Worm (Caenorhabditis elegans) whole organism, early embryonic: ENCODE data around the gene K02D10.4.

Experiments used
- F13C5.2 ChIP-seq: sonication (generic microtip); optimal IDR thresholded peaks from 2 replicates; lab custom pipeline; 2017; ENCODE audit warnings: mild to moderate bottlenecking, missing genetic modification characterization, inconsistent platforms, missing compliant biosample characterization
- ama-1 ChIP-seq: fragments of 150-350 bp; optimal IDR thresholded peaks from 2 replicates; lab custom pipeline; 2014
- flt-1 ChIP-seq: fragments of 200-800 bp; sonication (Bioruptor generic); IDR thresholded peaks from 2 replicates; pipeline ENCODE4 v1.3.6; 2022; ENCODE audit warnings: missing genetic modification characterization, missing compliant biosample characterization
- hnd-1 ChIP-seq: sonication (generic microtip); optimal IDR thresholded peaks from 2 replicates; lab custom pipeline; 2016; ENCODE audit warnings: missing genetic modification characterization, missing compliant biosample characterization
- tbx-11 ChIP-seq: fragments of 200-800 bp; sonication (Bioruptor generic); IDR thresholded peaks from 2 replicates; pipeline ENCODE4 v1.3.6; 2022; ENCODE audit warnings: missing genetic modification characterization, missing compliant biosample characterization
- tra-4 ChIP-seq: sonication (generic microtip); optimal IDR thresholded peaks from 2 replicates; lab custom pipeline; 2017; ENCODE audit warnings: missing genetic modification characterization, missing compliant biosample characterization

ce11 chrIII:8827128-8827527, 47.3 kb upstream of the K02D10.4 start, which contains the start of gene F54F2.9:
- TF ChIP-seq tbx-11 (GFP tag; lab: Robert Waterston, UW) (no peak), flt-1 (GFP tag; lab: Robert Waterston, UW) (no peak), ama-1 (lab: Kevin White, UChicago) (no peak), tra-4 (tag; lab: Kevin White, UChicago) (no peak), F13C5.2 (tag; lab: Kevin White, UChicago) (no peak), hnd-1 (tag; lab: Kevin White, UChicago) (no peak)
